Worm (Caenorhabditis elegans): Measurements from ENCODE around the gene T08B1.4.

DNA sequence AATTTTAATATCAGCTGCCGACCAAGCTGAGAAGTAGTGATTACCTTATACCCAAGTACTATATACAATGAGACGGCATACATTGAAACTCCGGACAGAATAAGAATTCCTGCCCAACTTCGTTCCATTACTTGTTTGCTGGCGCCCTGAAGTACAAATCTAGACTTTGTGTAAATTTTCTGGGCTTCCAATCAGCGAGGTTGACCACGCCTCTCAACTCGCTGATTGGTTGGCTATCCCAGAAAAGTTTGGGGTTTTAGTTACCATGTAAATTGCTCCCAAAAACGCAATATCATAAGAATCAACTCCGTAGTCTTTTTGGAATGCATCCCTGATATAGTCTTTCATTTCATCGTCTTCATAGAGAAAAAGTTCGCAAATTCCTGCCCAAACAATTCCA, 23.8 kb upstream of the T08B1.4 start:
- TF ChIP-seq scrt-1 (GFP tag; IDR thresholded peaks at IDR 0.05) (no peak), ets-7 (tag; optimal IDR thresholded peaks at IDR 0.05) (no peak), pes-1 (GFP tag; IDR thresholded peaks at IDR 0.05) (no peak), ceh-36 (tag; optimal IDR thresholded peaks at IDR 0.05) (no peak), ceh-13 (GFP tag; optimal IDR thresholded peaks at IDR 0.05) (no peak), B0310.2 (tag; optimal IDR thresholded peaks at IDR 0.05) (no peak), flt-1 (GFP tag; IDR thresholded peaks at IDR 0.05) (no peak)
